Worm (Caenorhabditis elegans) whole organism, L3 larva: ENCODE data around the gene srd-28.
"Not testable (repeated sequence)": the region's sequence is repeated elsewhere in the genome, so short reads cannot be mapped to it uniquely, and the experiment has no call there.

Experiments
- fkh-2 ChIP-seq: fragments of 150-350 bp; optimal IDR thresholded peaks from 2 replicates; lab custom pipeline; 2014; ENCODE audit warnings: missing biosample characterization, missing genetic modification reagents, missing genetic modification characterization
- lin-15B ChIP-seq: fragments of 150-350 bp; optimal IDR thresholded peaks from 2 replicates; lab custom pipeline; 2014; ENCODE audit warnings: missing biosample characterization, missing genetic modification characterization
- nhr-28 ChIP-seq: fragments of 150-350 bp; optimal IDR thresholded peaks from 2 replicates; lab custom pipeline; 2014; ENCODE audit warnings: missing biosample characterization, missing genetic modification characterization
- nhr-77 ChIP-seq: fragments of 150-350 bp; optimal IDR thresholded peaks from 2 replicates; lab custom pipeline; 2014; ENCODE audit warnings: missing biosample characterization, missing genetic modification characterization
- skn-1 ChIP-seq: fragments of 150-350 bp; optimal IDR thresholded peaks from 2 replicates; lab custom pipeline; 2014; ENCODE audit warnings: missing biosample characterization, missing genetic modification characterization
- tbx-2 ChIP-seq: sonication (generic microtip); optimal IDR thresholded peaks from 2 replicates; lab custom pipeline; 2016; ENCODE audit warnings: mild to moderate bottlenecking, missing genetic modification characterization, missing compliant biosample characterization
- unc-39 ChIP-seq: sonication (generic microtip); optimal IDR thresholded peaks from 4 replicates; lab custom pipeline; 2017; ENCODE audit warnings: missing biosample characterization, missing genetic modification characterization
- unc-62 ChIP-seq: fragments of 150-350 bp; sonication (generic microtip); optimal IDR thresholded peaks from 4 replicates; lab custom pipeline; 2014; ENCODE audit warnings: missing biosample characterization, missing genetic modification reagents, missing genetic modification characterization
- zag-1 ChIP-seq: fragments of 150-350 bp; optimal IDR thresholded peaks from 2 replicates; lab custom pipeline; 2014; ENCODE audit warnings: missing biosample characterization, missing genetic modification characterization

ce11 chrV:15250304-15250703, at the start of gene srd-28:
- TF ChIP-seq skn-1 (tag; lab: Kevin White, UChicago); tbx-2 (tag; lab: Kevin White, UChicago); nhr-28 (tag; lab: Kevin White, UChicago); unc-62 (GFP tag; lab: Kevin White, UChicago); fkh-2 (tag; lab: Kevin White, UChicago); nhr-77 (tag; lab: Kevin White, UChicago); zag-1; unc-39 (tag; lab: Kevin White, UChicago); lin-15B: not testable (repeated sequence)
